Fruit fly (Drosophila melanogaster) whole organism, embryonic: Measurements from ENCODE around the gene Art4.

Experiments used
- CG10565 ChIP-seq: fragments of 200-800 bp; sonication (Bioruptor generic); optimal IDR thresholded peaks from 3 replicates; lab custom pipeline; 2016; ENCODE audit warnings: missing biosample characterization, mild to moderate bottlenecking, missing genetic modification characterization
- CG10979 ChIP-seq: fragments of 200-800 bp; sonication (Bioruptor generic); optimal IDR thresholded peaks from 2 replicates; lab custom pipeline; 2018; ENCODE audit warnings: missing biosample characterization, mild to moderate bottlenecking, missing genetic modification characterization, moderate library complexity
- CG15011 ChIP-seq: fragments of 200-800 bp; sonication (Bioruptor generic); optimal IDR thresholded peaks from 3 replicates; lab custom pipeline; 2018; ENCODE audit warnings: missing biosample characterization, mild to moderate bottlenecking, missing genetic modification characterization
- CG15479 ChIP-seq: fragments of 200-800 bp; sonication (Bioruptor generic); optimal IDR thresholded peaks from 3 replicates; lab custom pipeline; 2019; ENCODE audit warnings: missing biosample characterization, mild to moderate bottlenecking, missing genetic modification characterization, moderate library complexity
- CG1602 ChIP-seq: fragments of 200-800 bp; sonication (Bioruptor generic); optimal IDR thresholded peaks from 3 replicates; lab custom pipeline; 2016; ENCODE audit warnings: missing biosample characterization, missing genetic modification characterization
- CG16813 ChIP-seq: fragments of 200-800 bp; sonication (Bioruptor generic); IDR thresholded peaks from 3 replicates; pipeline ENCODE4 v1.3.6; 2022; ENCODE audit warnings: missing biosample characterization, missing genetic modification characterization; ENCODE audit not compliant: partially characterized antibody
- CG18262 ChIP-seq: fragments of 200-800 bp; optimal IDR thresholded peaks from 3 replicates; lab custom pipeline; 2019; ENCODE audit warnings: missing biosample characterization, mild to moderate bottlenecking, missing genetic modification characterization, moderate library complexity
- CG18476 ChIP-seq: fragments of 200-800 bp; sonication (Bioruptor generic); optimal IDR thresholded peaks from 2 replicates; lab custom pipeline; 2016; ENCODE audit warnings: missing biosample characterization, mild to moderate bottlenecking, missing genetic modification characterization
- CG34376 ChIP-seq: fragments of 200-800 bp; sonication (Bioruptor generic); optimal IDR thresholded peaks from 2 replicates; lab custom pipeline; 2018; ENCODE audit warnings: missing biosample characterization, mild to moderate bottlenecking, missing genetic modification characterization
- CG4404 ChIP-seq: fragments of 200-800 bp; sonication (Bioruptor generic); IDR thresholded peaks from 2 replicates; pipeline ENCODE4 v1.3.6; 2022; ENCODE audit warnings: missing biosample characterization, missing genetic modification characterization
- CG4820 ChIP-seq: fragments of 200-800 bp; sonication (Bioruptor generic); optimal IDR thresholded peaks from 3 replicates; lab custom pipeline; 2016; ENCODE audit warnings: missing biosample characterization, missing genetic modification characterization
- CG6854 ChIP-seq: fragments of 200-800 bp; sonication (Bioruptor generic); optimal IDR thresholded peaks from 3 replicates; lab custom pipeline; 2017; ENCODE audit warnings: missing biosample characterization, mild to moderate bottlenecking, missing genetic modification characterization
- CG7372 ChIP-seq: fragments of 200-800 bp; sonication (Bioruptor generic); IDR thresholded peaks from 2 replicates; pipeline ENCODE4 v1.3.6; 2022; ENCODE audit warnings: missing biosample characterization, missing genetic modification characterization
- CG9215 ChIP-seq: fragments of 200-800 bp; sonication (Bioruptor generic); IDR thresholded peaks from 2 replicates; pipeline ENCODE4 v1.3.6; 2022; ENCODE audit warnings: missing biosample characterization, missing genetic modification characterization
- Camta ChIP-seq: fragments of 200-800 bp; sonication (Bioruptor generic); optimal IDR thresholded peaks from 2 replicates; lab custom pipeline; 2016; ENCODE audit warnings: missing biosample characterization, missing genetic modification characterization
- CrebB ChIP-seq: fragments of 200-800 bp; sonication (Bioruptor generic); optimal IDR thresholded peaks from 3 replicates; lab custom pipeline; 2018; ENCODE audit warnings: missing biosample characterization, mild to moderate bottlenecking, missing genetic modification characterization
- ERR ChIP-seq: fragments of 200-800 bp; sonication (Bioruptor generic); optimal IDR thresholded peaks from 2 replicates; lab custom pipeline; 2016; ENCODE audit warnings: missing biosample characterization, missing genetic modification characterization
- Elba2 ChIP-seq: fragments of 200-800 bp; sonication (Bioruptor generic); optimal IDR thresholded peaks from 3 replicates; lab custom pipeline; 2016; ENCODE audit warnings: missing biosample characterization, missing genetic modification characterization
- HLH4C ChIP-seq: fragments of 200-800 bp; sonication (Bioruptor generic); IDR thresholded peaks from 3 replicates; pipeline ENCODE4 v1.3.6; 2022; ENCODE audit warnings: missing biosample characterization, missing genetic modification characterization; ENCODE audit not compliant: partially characterized antibody
- HmgZ ChIP-seq: fragments of 200-800 bp; sonication (Bioruptor generic); optimal IDR thresholded peaks from 2 replicates; lab custom pipeline; 2018; ENCODE audit warnings: missing biosample characterization, mild to moderate bottlenecking, missing genetic modification characterization
- Hsf ChIP-seq: fragments of 200-800 bp; sonication (Bioruptor generic); optimal IDR thresholded peaks from 3 replicates; lab custom pipeline; 2016; ENCODE audit warnings: missing biosample characterization, missing genetic modification characterization
- MBD-R2 ChIP-seq: fragments of 200-800 bp; sonication (Bioruptor generic); IDR thresholded peaks from 2 replicates; pipeline ENCODE4 v1.3.6; 2022; ENCODE audit warnings: missing biosample characterization, missing genetic modification characterization
- Pdp1 ChIP-seq, 2 experiments: fragments of 200-800 bp; sonication (Bioruptor generic); optimal IDR thresholded peaks; 3 replicates each; lab custom pipeline; 2016; ENCODE audit warnings: missing biosample characterization in 2 of 2, missing genetic modification characterization in 2 of 2, mild to moderate bottlenecking in 1 of 2, moderate library complexity in 1 of 2
- Spps ChIP-seq: fragments of 200-800 bp; sonication (Bioruptor generic); optimal IDR thresholded peaks from 2 replicates; lab custom pipeline; 2018; ENCODE audit warnings: missing biosample characterization, mild to moderate bottlenecking, missing genetic modification characterization
- bsh ChIP-seq, 2 experiments: fragments of 200-800 bp; sonication (Bioruptor generic); optimal IDR thresholded peaks; 2 replicates each; lab custom pipeline; 2017 to 2018; ENCODE audit warnings: mild to moderate bottlenecking in 2 of 2, missing biosample characterization in 2 of 2, missing genetic modification characterization in 2 of 2, moderate library complexity in 1 of 2
- cas ChIP-seq: fragments of 200-800 bp; sonication (Bioruptor generic); IDR thresholded peaks from 2 replicates; pipeline ENCODE4 v1.3.6; 2022; ENCODE audit warnings: missing biosample characterization, missing genetic modification characterization
- caup ChIP-seq: fragments of 200-800 bp; sonication (Bioruptor generic); optimal IDR thresholded peaks from 3 replicates; lab custom pipeline; 2017; ENCODE audit warnings: missing biosample characterization, mild to moderate bottlenecking, missing genetic modification characterization, moderate library complexity; ENCODE audit not compliant: severe bottlenecking
- chn ChIP-seq: fragments of 200-800 bp; sonication (Bioruptor generic); optimal IDR thresholded peaks from 2 replicates; lab custom pipeline; 2016; ENCODE audit warnings: missing biosample characterization, missing genetic modification characterization
- crol ChIP-seq: fragments of 200-800 bp; sonication (Bioruptor generic); IDR thresholded peaks from 2 replicates; pipeline ENCODE4 v1.3.6; 2022; ENCODE audit warnings: missing biosample characterization, missing genetic modification characterization
- crp ChIP-seq, 2 experiments: fragments of 200-800 bp; sonication (Bioruptor generic); optimal IDR thresholded peaks; 2 replicates in 1 of 2; 3 replicates in 1 of 2; lab custom pipeline; 2017; ENCODE audit warnings: missing biosample characterization in 2 of 2, missing genetic modification characterization in 2 of 2, mild to moderate bottlenecking in 1 of 2, moderate library complexity in 1 of 2
- cwo ChIP-seq: fragments of 200-800 bp; sonication (Bioruptor generic); optimal IDR thresholded peaks from 3 replicates; lab custom pipeline; 2017; ENCODE audit warnings: missing biosample characterization, missing genetic modification characterization, mild to moderate bottlenecking, moderate library complexity, missing genetic modification reagents
- dysf ChIP-seq: fragments of 200-800 bp; sonication (Bioruptor generic); IDR thresholded peaks from 3 replicates; pipeline ENCODE4 v1.3.6; 2022; ENCODE audit warnings: missing biosample characterization, missing genetic modification characterization
- gcm2 ChIP-seq: fragments of 200-800 bp; sonication (Bioruptor generic); optimal IDR thresholded peaks from 2 replicates; lab custom pipeline; 2016; ENCODE audit warnings: missing biosample characterization, missing genetic modification characterization
- grau ChIP-seq: fragments of 200-800 bp; optimal IDR thresholded peaks from 3 replicates; lab custom pipeline; 2019; ENCODE audit warnings: missing biosample characterization, mild to moderate bottlenecking, missing genetic modification characterization, moderate library complexity
- gsb ChIP-seq: fragments of 200-800 bp; sonication (Bioruptor generic); IDR thresholded peaks from 2 replicates; pipeline ENCODE4 v1.3.6; 2022; ENCODE audit warnings: missing biosample characterization, missing genetic modification characterization
- gsb-n ChIP-seq: fragments of 200-800 bp; sonication (Bioruptor generic); optimal IDR thresholded peaks from 3 replicates; lab custom pipeline; 2018; ENCODE audit warnings: missing biosample characterization, mild to moderate bottlenecking, missing genetic modification characterization
- h ChIP-seq: fragments of >200 bp; optimal IDR thresholded peaks from 2 replicates; lab custom pipeline; 2017
- ham ChIP-seq: fragments of 200-800 bp; sonication (Bioruptor generic); IDR thresholded peaks from 2 replicates; pipeline ENCODE4 v1.3.6; 2022; ENCODE audit warnings: missing biosample characterization, missing genetic modification characterization
- lbe ChIP-seq: fragments of 200-800 bp; sonication (Bioruptor generic); optimal IDR thresholded peaks from 2 replicates; lab custom pipeline; 2016; ENCODE audit warnings: missing biosample characterization, mild to moderate bottlenecking, missing genetic modification characterization
- mam ChIP-seq: fragments of 200-800 bp; sonication (Bioruptor generic); optimal IDR thresholded peaks from 3 replicates; lab custom pipeline; 2016; ENCODE audit warnings: missing biosample characterization, missing genetic modification characterization
- nerfin-2 ChIP-seq: fragments of 200-800 bp; sonication (Bioruptor generic); IDR thresholded peaks from 2 replicates; pipeline ENCODE4 v1.3.6; 2022; ENCODE audit warnings: missing biosample characterization, missing genetic modification characterization; ENCODE audit not compliant: partially characterized antibody
- oc ChIP-seq: fragments of 200-800 bp; sonication (Bioruptor generic); optimal IDR thresholded peaks from 2 replicates; lab custom pipeline; 2018; ENCODE audit warnings: missing biosample characterization, mild to moderate bottlenecking, missing genetic modification characterization, moderate library complexity
- pros ChIP-seq: fragments of 200-800 bp; sonication (Bioruptor generic); optimal IDR thresholded peaks from 3 replicates; lab custom pipeline; 2019; ENCODE audit warnings: missing biosample characterization, mild to moderate bottlenecking, missing genetic modification characterization, moderate library complexity
- run ChIP-seq: fragments of 200-800 bp; sonication (Bioruptor generic); optimal IDR thresholded peaks from 3 replicates; lab custom pipeline; 2018; ENCODE audit warnings: missing biosample characterization, mild to moderate bottlenecking, missing genetic modification characterization
- tap ChIP-seq: fragments of 200-800 bp; optimal IDR thresholded peaks from 3 replicates; lab custom pipeline; 2019; ENCODE audit warnings: missing biosample characterization, mild to moderate bottlenecking, missing genetic modification characterization, moderate library complexity
- tna ChIP-seq: fragments of 200-800 bp; sonication (Bioruptor generic); IDR thresholded peaks from 2 replicates; pipeline ENCODE4 v1.3.6; 2022; ENCODE audit warnings: missing biosample characterization, missing genetic modification characterization; ENCODE audit not compliant: partially characterized antibody
- tup ChIP-seq: fragments of 200-800 bp; sonication (Bioruptor generic); optimal IDR thresholded peaks from 2 replicates; lab custom pipeline; 2016; ENCODE audit warnings: missing biosample characterization, mild to moderate bottlenecking, missing genetic modification characterization, moderate library complexity
- wor ChIP-seq: fragments of 200-800 bp; sonication (Bioruptor generic); IDR thresholded peaks from 2 replicates; pipeline ENCODE4 v1.3.6; 2022; ENCODE audit warnings: missing biosample characterization, missing genetic modification characterization
- zen ChIP-seq: fragments of 200-800 bp; sonication (Bioruptor generic); optimal IDR thresholded peaks from 3 replicates; lab custom pipeline; 2018; ENCODE audit warnings: missing biosample characterization, mild to moderate bottlenecking, missing genetic modification characterization, moderate library complexity

Gene Art4

dm6 chr3R:9985585-9986393 lies at the start of gene Art4 (continued):
- TF ChIP-seq CG15479 (GFP tag; lab: Kevin White, UChicago) (no peak), Camta (GFP tag; lab: Kevin White, UChicago) (peak; percentile 5), ERR (GFP tag; lab: Kevin White, UChicago) (no peak), cas (GFP tag; lab: Robert Waterston, UW) (no peak), mam (GFP tag; lab: Kevin White, UChicago) (peak; percentile 46), wor (no peak), ham (GFP tag; lab: Robert Waterston, UW) (no peak), CG10565 (GFP tag; lab: Kevin White, UChicago) (no peak), cwo (GFP tag; lab: Kevin White, UChicago) (no peak), Elba2 (GFP tag; lab: Kevin White, UChicago) (no peak), chn (GFP tag; lab: Kevin White, UChicago) (peak; percentile 24), pros (GFP tag; lab: Kevin White, UChicago) (no peak), gcm2 (GFP tag; lab: Kevin White, UChicago) (no peak), CG16813 (peak; percentile 70), nerfin-2 (GFP tag; lab: Robert Waterston, UW) (no peak), crol (GFP tag; lab: Robert Waterston, UW) (no peak), run (tag; lab: Kevin White, UChicago) (no peak), grau (no peak), Hsf (GFP tag; lab: Kevin White, UChicago) (peak; percentile 1), CG18476 (GFP tag; lab: Kevin White, UChicago) (no peak), CG10979 (tag; lab: Kevin White, UChicago) (peak; percentile 10), CG4404 (GFP tag; lab: Robert Waterston, UW) (no peak; the same call in 1 of the 2 replicates), CG18262 (tag; lab: Kevin White, UChicago) (peak; percentile 35), Spps (tag; lab: Kevin White, UChicago) (no peak), tna (GFP tag; lab: Robert Waterston, UW) (no peak; the same call in 1 of the 2 replicates), bsh (GFP tag; optimal IDR thresholded peaks at IDR 0.05; lab: Kevin White, UChicago) (no peak), h (lab: Kevin White, UChicago) (no peak), tup (no peak), MBD-R2 (peak; percentile 11; the same call in 1 of the 2 replicates), CG1602 (peak; percentile 13), CG6854 (GFP tag; lab: Kevin White, UChicago) (no peak), CG34376 (GFP tag; lab: Kevin White, UChicago) (peak; percentile 35), gsb-n (tag; lab: Kevin White, UChicago) (no peak), dysf (GFP tag; lab: Robert Waterston, UW) (no peak), HLH4C (GFP tag; lab: Robert Waterston, UW) (no peak; the same call in 2 of the 3 replicates), lbe (GFP tag; lab: Kevin White, UChicago) (no peak), tap (tag; lab: Kevin White, UChicago) (no peak), crp (GFP tag; optimal IDR thresholded peaks at IDR 0.05; lab: Kevin White, UChicago) (no peak), caup (peak; percentile 16), Pdp1 (GFP tag; optimal IDR thresholded peaks at IDR 0.05; lab: Kevin White, UChicago) (peak; percentile 24 to 31), CrebB (tag; lab: Kevin White, UChicago) (no peak), CG9215 (peak; percentile 26; the same call in 1 of the 2 replicates), CG4820 (GFP tag; lab: Kevin White, UChicago) (peak; percentile 17), oc (tag; lab: Kevin White, UChicago) (no peak), HmgZ (tag; lab: Kevin White, UChicago) (peak; percentile 50), zen (peak; percentile 51), CG15011 (GFP tag; lab: Kevin White, UChicago) (no peak), gsb (GFP tag; lab: Robert Waterston, UW) (no peak), CG7372 (GFP tag; lab: Robert Waterston, UW) (no peak)
